Fruit fly (Drosophila melanogaster) whole organism, embryonic: ENCODE measurements around the gene EloB.

Experiments used
- Antp ChIP-seq: fragments of 200-800 bp; sonication (Bioruptor generic); optimal IDR thresholded peaks from 3 replicates; lab custom pipeline; 2016; ENCODE audit warnings: missing biosample characterization, missing genetic modification characterization
- Awh ChIP-seq: fragments of 200-800 bp; sonication (Bioruptor generic); IDR thresholded peaks from 2 replicates; pipeline ENCODE4, ENCODE4 v1.3.6; 2022; ENCODE audit warnings: missing biosample characterization, missing genetic modification characterization
- Bdp1 ChIP-seq: fragments of 200-800 bp; sonication (Bioruptor generic); optimal IDR thresholded peaks from 3 replicates; lab custom pipeline; 2016; ENCODE audit warnings: missing biosample characterization, missing genetic modification characterization
- CG10431 ChIP-seq: fragments of 200-800 bp; sonication (Bioruptor generic); optimal IDR thresholded peaks from 3 replicates; lab custom pipeline; 2018; ENCODE audit warnings: missing biosample characterization, mild to moderate bottlenecking, missing genetic modification characterization
- CG11560 ChIP-seq: fragments of 200-800 bp; sonication (Bioruptor generic); IDR thresholded peaks from 3 replicates; pipeline ENCODE4 v1.3.6; 2022; ENCODE audit warnings: missing biosample characterization, missing genetic modification characterization
- CG11695 ChIP-seq: fragments of 200-800 bp; sonication (Bioruptor generic); IDR thresholded peaks from 3 replicates; pipeline ENCODE4 v1.3.6; 2022; ENCODE audit warnings: missing biosample characterization, missing genetic modification characterization
- CG12219 ChIP-seq: fragments of 200-800 bp; sonication (Bioruptor generic); optimal IDR thresholded peaks from 3 replicates; lab custom pipeline; 2018; ENCODE audit warnings: missing biosample characterization, mild to moderate bottlenecking, missing genetic modification characterization
- CG12659 ChIP-seq: fragments of 200-800 bp; sonication (Bioruptor generic); optimal IDR thresholded peaks from 3 replicates; lab custom pipeline; 2017; ENCODE audit warnings: mild to moderate bottlenecking, missing biosample characterization, missing genetic modification reagents, missing genetic modification characterization
- CG13296 ChIP-seq: fragments of 200-800 bp; sonication (Bioruptor generic); optimal IDR thresholded peaks from 3 replicates; lab custom pipeline; 2018; ENCODE audit warnings: missing biosample characterization, mild to moderate bottlenecking, missing genetic modification characterization
- CG15073 ChIP-seq: fragments of 200-800 bp; sonication (Bioruptor generic); optimal IDR thresholded peaks from 2 replicates; lab custom pipeline; 2016; ENCODE audit warnings: missing biosample characterization, missing genetic modification characterization
- CG15514 ChIP-seq: fragments of 200-800 bp; sonication (Bioruptor generic); optimal IDR thresholded peaks from 3 replicates; lab custom pipeline; 2017; ENCODE audit warnings: missing biosample characterization, missing genetic modification characterization, mild to moderate bottlenecking, moderate library complexity, missing genetic modification reagents
- CG15696 ChIP-seq: fragments of 200-800 bp; sonication (Bioruptor generic); optimal IDR thresholded peaks from 2 replicates; lab custom pipeline; 2019; ENCODE audit warnings: missing biosample characterization, mild to moderate bottlenecking, missing genetic modification characterization, moderate library complexity
- CG17186 ChIP-seq: fragments of 200-800 bp; sonication (Bioruptor generic); optimal IDR thresholded peaks from 3 replicates; lab custom pipeline; 2017; ENCODE audit warnings: missing biosample characterization, missing genetic modification reagents, missing genetic modification characterization
- CG17612 ChIP-seq: fragments of 200-800 bp; sonication (Bioruptor generic); IDR thresholded peaks from 2 replicates; pipeline ENCODE4 v1.3.6; 2022; ENCODE audit warnings: missing biosample characterization, missing genetic modification characterization
- CG30020 ChIP-seq: fragments of 200-800 bp; optimal IDR thresholded peaks from 2 replicates; lab custom pipeline; 2019; ENCODE audit warnings: missing biosample characterization, mild to moderate bottlenecking, missing genetic modification characterization, moderate library complexity
- CG31365 ChIP-seq: fragments of 200-800 bp; sonication (Bioruptor generic); optimal IDR thresholded peaks from 2 replicates; lab custom pipeline; 2018; ENCODE audit warnings: missing biosample characterization, mild to moderate bottlenecking, missing genetic modification characterization
- CG31388 ChIP-seq: fragments of 200-800 bp; sonication (Bioruptor generic); optimal IDR thresholded peaks from 2 replicates; lab custom pipeline; 2016; ENCODE audit warnings: missing biosample characterization, missing genetic modification characterization
- CG32772 ChIP-seq: fragments of 200-800 bp; sonication (Bioruptor generic); IDR thresholded peaks from 2 replicates; pipeline ENCODE4 v1.3.6; 2022; ENCODE audit warnings: missing biosample characterization, missing genetic modification characterization
- CG3281 ChIP-seq: fragments of 200-800 bp; sonication (Bioruptor generic); optimal IDR thresholded peaks from 3 replicates; lab custom pipeline; 2017; ENCODE audit warnings: missing biosample characterization, mild to moderate bottlenecking, missing genetic modification characterization
- CG3726 ChIP-seq: fragments of 200-800 bp; sonication (Bioruptor generic); IDR thresholded peaks from 3 replicates; pipeline ENCODE4, ENCODE4 v1.3.6; 2022; ENCODE audit warnings: missing biosample characterization, missing genetic modification characterization
- CG42726 ChIP-seq: fragments of 200-800 bp; sonication (Bioruptor generic); IDR thresholded peaks from 2 replicates; pipeline ENCODE4 v1.3.6; 2022; ENCODE audit warnings: missing biosample characterization, missing genetic modification characterization; ENCODE audit not compliant: partially characterized antibody
- CG4617 ChIP-seq: fragments of 200-800 bp; sonication (Bioruptor generic); optimal IDR thresholded peaks from 3 replicates; lab custom pipeline; 2016; ENCODE audit warnings: missing biosample characterization, missing genetic modification characterization, borderline replicate concordance
- CG5180 ChIP-seq: fragments of 200-800 bp; sonication (Bioruptor generic); optimal IDR thresholded peaks from 3 replicates; lab custom pipeline; 2017; ENCODE audit warnings: missing biosample characterization, missing genetic modification characterization, mild to moderate bottlenecking, moderate library complexity, missing genetic modification reagents
- CG6765 ChIP-seq: fragments of 200-800 bp; sonication (Bioruptor generic); optimal IDR thresholded peaks from 3 replicates; lab custom pipeline; 2017; ENCODE audit warnings: missing biosample characterization, mild to moderate bottlenecking, missing genetic modification characterization
- CG9609 ChIP-seq: fragments of 200-800 bp; sonication (Bioruptor generic); optimal IDR thresholded peaks from 3 replicates; lab custom pipeline; 2016; ENCODE audit warnings: missing biosample characterization, missing genetic modification characterization
- D ChIP-seq, 2 experiments: fragments of 200-800 bp in 1 of 2; fragments of >200 bp in 1 of 2; sonication (Bioruptor generic) in 1 of 2; optimal IDR thresholded peaks; 2 replicates in 1 of 2; 3 replicates in 1 of 2; lab custom pipeline; 2017; ENCODE audit warnings: mild to moderate bottlenecking in 1 of 2, missing biosample characterization in 1 of 2, missing genetic modification characterization in 1 of 2, missing genetic modification reagents in 1 of 2
- E2f1 ChIP-seq: fragments of 200-800 bp; sonication (Bioruptor generic); IDR thresholded peaks from 2 replicates; pipeline ENCODE4 v1.3.6; 2022; ENCODE audit warnings: missing biosample characterization, missing genetic modification characterization
- ERR ChIP-seq: fragments of 200-800 bp; sonication (Bioruptor generic); optimal IDR thresholded peaks from 2 replicates; lab custom pipeline; 2016; ENCODE audit warnings: missing biosample characterization, missing genetic modification characterization
- Elba2 ChIP-seq: fragments of 200-800 bp; sonication (Bioruptor generic); optimal IDR thresholded peaks from 3 replicates; lab custom pipeline; 2016; ENCODE audit warnings: missing biosample characterization, missing genetic modification characterization
- Lpt ChIP-seq: fragments of >200 bp; optimal IDR thresholded peaks from 2 replicates; lab custom pipeline; 2018; ENCODE audit warnings: missing biosample characterization, missing genetic modification characterization
- NFAT ChIP-seq: fragments of 200-800 bp; sonication (Bioruptor generic); IDR thresholded peaks from 2 replicates; pipeline ENCODE4 v1.3.6; 2022; ENCODE audit warnings: missing biosample characterization, missing genetic modification characterization
- Rx ChIP-seq: fragments of 200-800 bp; sonication (Bioruptor generic); IDR thresholded peaks from 2 replicates; pipeline ENCODE4 v1.3.6; 2022; ENCODE audit warnings: missing biosample characterization, missing genetic modification characterization
- Sry-β ChIP-seq: fragments of 200-800 bp; sonication (Bioruptor generic); optimal IDR thresholded peaks from 2 replicates; lab custom pipeline; 2018; ENCODE audit warnings: missing biosample characterization, mild to moderate bottlenecking, missing genetic modification characterization, moderate library complexity
- aop ChIP-seq: fragments of 200-800 bp; sonication (Bioruptor generic); IDR thresholded peaks from 2 replicates; pipeline ENCODE4 v1.3.6; 2022; ENCODE audit warnings: missing biosample characterization, missing genetic modification characterization
- bigmax ChIP-seq: fragments of 200-800 bp; sonication (Bioruptor generic); optimal IDR thresholded peaks from 2 replicates; lab custom pipeline; 2018; ENCODE audit warnings: missing biosample characterization, mild to moderate bottlenecking, missing genetic modification characterization
- bsh ChIP-seq, 2 experiments: fragments of 200-800 bp; sonication (Bioruptor generic); optimal IDR thresholded peaks; 2 replicates each; lab custom pipeline; 2017 to 2018; ENCODE audit warnings: mild to moderate bottlenecking in 2 of 2, missing biosample characterization in 2 of 2, missing genetic modification characterization in 2 of 2, moderate library complexity in 1 of 2
- chif ChIP-seq, 2 experiments: fragments of 200-800 bp; sonication (Bioruptor generic); optimal IDR thresholded peaks; 3 replicates each; lab custom pipeline; 2016; ENCODE audit warnings: missing biosample characterization in 2 of 2, missing genetic modification characterization in 2 of 2
- dati ChIP-seq: fragments of 200-800 bp; sonication (Bioruptor generic); IDR thresholded peaks from 2 replicates; pipeline ENCODE4 v1.3.6; 2022; ENCODE audit warnings: missing biosample characterization, missing genetic modification characterization
- gcm ChIP-seq: fragments of 200-800 bp; sonication (Bioruptor generic); optimal IDR thresholded peaks from 2 replicates; lab custom pipeline; 2019; ENCODE audit warnings: missing biosample characterization, mild to moderate bottlenecking, missing genetic modification characterization, moderate library complexity
- gsb-n ChIP-seq: fragments of 200-800 bp; sonication (Bioruptor generic); optimal IDR thresholded peaks from 3 replicates; lab custom pipeline; 2018; ENCODE audit warnings: missing biosample characterization, mild to moderate bottlenecking, missing genetic modification characterization
- h ChIP-seq: fragments of >200 bp; optimal IDR thresholded peaks from 2 replicates; lab custom pipeline; 2017
- kay ChIP-seq: fragments of 200-800 bp; sonication (Bioruptor generic); optimal IDR thresholded peaks from 2 replicates; lab custom pipeline; 2016; ENCODE audit warnings: missing biosample characterization, missing genetic modification characterization
- nerfin-1 ChIP-seq: fragments of 200-800 bp; sonication (Bioruptor generic); optimal IDR thresholded peaks from 3 replicates; lab custom pipeline; 2019; ENCODE audit warnings: missing biosample characterization, mild to moderate bottlenecking, missing genetic modification characterization, moderate library complexity
- odd ChIP-seq: fragments of 200-800 bp; sonication (Bioruptor generic); optimal IDR thresholded peaks from 2 replicates; lab custom pipeline; 2017; ENCODE audit warnings: missing biosample characterization, mild to moderate bottlenecking, missing genetic modification characterization
- ro ChIP-seq: fragments of 200-800 bp; sonication (Bioruptor generic); IDR thresholded peaks from 2 replicates; pipeline ENCODE4 v1.3.6; 2022; ENCODE audit warnings: missing biosample characterization, missing genetic modification characterization
- sqz ChIP-seq: fragments of 200-800 bp; sonication (Bioruptor generic); optimal IDR thresholded peaks from 3 replicates; lab custom pipeline; 2018; ENCODE audit warnings: missing biosample characterization, mild to moderate bottlenecking, missing genetic modification characterization
- tio ChIP-seq: fragments of 200-800 bp; sonication (Bioruptor generic); optimal IDR thresholded peaks from 2 replicates; lab custom pipeline; 2017; ENCODE audit warnings: missing biosample characterization, missing genetic modification characterization, inconsistent platforms
- tna ChIP-seq: fragments of 200-800 bp; sonication (Bioruptor generic); IDR thresholded peaks from 2 replicates; pipeline ENCODE4 v1.3.6; 2022; ENCODE audit warnings: missing biosample characterization, missing genetic modification characterization; ENCODE audit not compliant: partially characterized antibody
- zen ChIP-seq: fragments of 200-800 bp; sonication (Bioruptor generic); optimal IDR thresholded peaks from 3 replicates; lab custom pipeline; 2018; ENCODE audit warnings: missing biosample characterization, mild to moderate bottlenecking, missing genetic modification characterization, moderate library complexity
- zen2 ChIP-seq: fragments of 200-800 bp; sonication (Bioruptor generic); IDR thresholded peaks from 3 replicates; pipeline ENCODE4 v1.3.6; 2022; ENCODE audit warnings: missing biosample characterization, missing genetic modification characterization; ENCODE audit not compliant: partially characterized antibody
- zfh1 ChIP-seq: fragments of 200-800 bp; sonication (Bioruptor generic); IDR thresholded peaks from 3 replicates; pipeline ENCODE4 v1.3.6; 2022; ENCODE audit warnings: missing biosample characterization, missing genetic modification characterization

Gene EloB

DNA sequence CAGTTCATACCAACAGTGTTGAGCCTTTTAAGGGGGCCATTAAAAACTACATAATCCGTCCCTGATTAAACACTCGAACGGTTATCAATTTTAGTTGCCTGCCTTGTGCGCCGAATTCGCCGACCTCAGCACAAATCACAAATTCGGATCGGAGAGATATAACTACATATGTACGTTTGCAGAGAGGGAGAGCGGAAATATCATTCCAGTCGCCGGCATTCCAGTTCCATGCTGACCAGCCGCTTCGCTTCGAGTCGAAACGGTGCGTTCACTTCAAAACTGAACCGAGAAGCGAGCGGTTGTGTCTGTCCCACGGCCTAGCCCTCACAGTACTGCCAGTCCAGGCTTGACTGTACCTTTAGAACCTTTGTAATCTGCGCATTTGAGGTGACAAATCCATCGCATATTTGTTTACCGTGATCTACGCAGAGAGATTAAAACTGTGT, 5.1 kb downstream of the EloB start (continued):
- TF ChIP-seq Elba2 (GFP tag; lab: Kevin White, UChicago) (no peak), CG30020 (tag; lab: Kevin White, UChicago) (no peak), CG15514 (GFP tag; lab: Kevin White, UChicago) (peak; percentile 51), CG12659 (GFP tag; lab: Kevin White, UChicago) (no peak), E2f1 (GFP tag; lab: Robert Waterston, UW) (peak; percentile 31; the same call in 1 of the 2 replicates), CG17612 (GFP tag; lab: Robert Waterston, UW) (no peak), aop (GFP tag; lab: Robert Waterston, UW) (no peak), CG4617 (GFP tag; lab: Kevin White, UChicago) (no peak), CG11560 (tag; lab: Robert Waterston, UW) (no peak), bsh (GFP tag; optimal IDR thresholded peaks at IDR 0.05; lab: Kevin White, UChicago) (no peak), CG11695 (GFP tag; lab: Robert Waterston, UW) (no peak), dati (GFP tag; lab: Robert Waterston, UW) (no peak), sqz (no peak), zfh1 (GFP tag; lab: Robert Waterston, UW) (no peak), CG42726 (GFP tag; lab: Robert Waterston, UW) (no peak), CG9609 (GFP tag; lab: Kevin White, UChicago) (no peak), Bdp1 (GFP tag; lab: Kevin White, UChicago) (peak; percentile 27), gsb-n (tag; lab: Kevin White, UChicago) (no peak), CG32772 (no peak), zen2 (no peak), CG31388 (GFP tag; lab: Kevin White, UChicago) (no peak), chif (GFP tag; optimal IDR thresholded peaks at IDR 0.05; lab: Kevin White, UChicago) (no peak), D (optimal IDR thresholded peaks at IDR 0.05; lab: Kevin White, UChicago) (no peak), D (GFP tag; optimal IDR thresholded peaks at IDR 0.05; lab: Kevin White, UChicago) (no peak), CG17186 (no peak), Antp (peak; percentile 19), zen (peak; percentile 36), h (no peak), Lpt (no peak), bigmax (GFP tag; lab: Kevin White, UChicago) (peak; percentile 56), CG6765 (GFP tag; lab: Kevin White, UChicago) (peak; percentile 43), CG10431 (GFP tag; lab: Kevin White, UChicago) (no peak), CG31365 (tag; lab: Kevin White, UChicago) (no peak), gcm (GFP tag; lab: Kevin White, UChicago) (no peak), Rx (GFP tag; lab: Robert Waterston, UW) (no peak), CG12219 (GFP tag; lab: Kevin White, UChicago) (no peak), NFAT (GFP tag; lab: Robert Waterston, UW) (peak; percentile 32; the same call in 1 of the 2 replicates), ro (GFP tag; lab: Robert Waterston, UW) (no peak), Sry-β (GFP tag; lab: Kevin White, UChicago) (no peak), ERR (GFP tag; lab: Kevin White, UChicago) (no peak), CG15696 (tag; lab: Kevin White, UChicago) (no peak), CG3726 (no peak), CG15073 (GFP tag; lab: Kevin White, UChicago) (no peak), kay (GFP tag; lab: Kevin White, UChicago) (peak; percentile 5), tio (GFP tag; lab: Kevin White, UChicago) (no peak), tna (GFP tag; lab: Robert Waterston, UW) (0 out of 2 replicates have a peak, but pooled peaks have one; percentile 45), CG13296 (GFP tag; lab: Kevin White, UChicago) (no peak), odd (GFP tag; lab: Kevin White, UChicago) (peak; percentile 22), Awh (peak; percentile 67; the same call in 1 of the 2 replicates), CG5180 (GFP tag; lab: Kevin White, UChicago) (peak; percentile 50), nerfin-1 (no peak), CG3281 (no peak)
